Worm (Caenorhabditis elegans) whole organism, young adult: ENCODE results near the gene unc-23.

ENCODE experiments used
- F37B4.10 ChIP-seq: fragments of 200-800 bp; sonication (Bioruptor generic); IDR thresholded peaks from 2 replicates; pipeline ENCODE4 v1.3.6; 2022; ENCODE audit warnings: missing genetic modification characterization, missing compliant biosample characterization
- F52B5.7 ChIP-seq: sonication (generic microtip); optimal IDR thresholded peaks from 2 replicates; lab custom pipeline; 2016; ENCODE audit warnings: mild to moderate bottlenecking, missing genetic modification characterization, missing compliant biosample characterization
- ama-1 ChIP-seq, 3 experiments: fragments of 150-350 bp in 1 of 3; sonication (generic microtip) in 2 of 3; optimal IDR thresholded peaks; 2 replicates each; lab custom pipeline; 2014 to 2018; ENCODE audit warnings: missing biosample characterization in 2 of 3, missing genetic modification characterization in 2 of 3, missing genetic modification reagents in 2 of 3
- attf-6 ChIP-seq: fragments of 200-800 bp; sonication (Bioruptor generic); IDR thresholded peaks from 2 replicates; pipeline ENCODE4 v1.3.6; 2022; ENCODE audit warnings: missing genetic modification reagents, missing genetic modification characterization, missing compliant biosample characterization
- dox-1 ChIP-seq: fragments of 200-800 bp; sonication (Bioruptor generic); IDR thresholded peaks from 2 replicates; pipeline ENCODE4 v1.3.6; 2022; ENCODE audit warnings: missing genetic modification reagents, missing genetic modification characterization, missing compliant biosample characterization
- efl-1 ChIP-seq: fragments of 150-350 bp; optimal IDR thresholded peaks from 2 replicates; lab custom pipeline; 2014; ENCODE audit warnings: missing biosample characterization, missing genetic modification reagents, missing genetic modification characterization
- nfya-1 ChIP-seq: sonication (generic microtip); optimal IDR thresholded peaks from 2 replicates; lab custom pipeline; 2017; ENCODE audit warnings: antibody characterized with exemption, missing compliant biosample characterization, missing genetic modification characterization, borderline replicate concordance; ENCODE audit not compliant: insufficient read depth
- nhr-80 ChIP-seq: sonication (generic microtip); optimal IDR thresholded peaks from 2 replicates; lab custom pipeline; 2016; ENCODE audit warnings: missing genetic modification characterization, missing compliant biosample characterization
- pha-4 ChIP-seq: fragments of 150-350 bp; sonication (generic microtip); optimal IDR thresholded peaks from 2 replicates; lab custom pipeline; 2014; ENCODE audit warnings: missing biosample characterization, missing genetic modification reagents, missing genetic modification characterization
- snpc-4 ChIP-seq, 5 experiments: fragments of 150-350 bp in 1 of 5; sonication (generic microtip) in 4 of 5; optimal IDR thresholded peaks; 2 replicates each; lab custom pipeline; 2014 to 2018; ENCODE audit warnings: missing genetic modification characterization in 5 of 5, missing biosample characterization in 3 of 5, antibody characterized with exemption in 2 of 5, mild to moderate bottlenecking in 2 of 5, missing compliant biosample characterization in 2 of 5, missing genotype in 2 of 5, moderate library complexity in 2 of 5, missing genetic modification reagents in 1 of 5
- unc-62 ChIP-seq: fragments of 150-350 bp; optimal IDR thresholded peaks from 2 replicates; lab custom pipeline; 2014; ENCODE audit warnings: missing biosample characterization, missing genetic modification reagents, missing genetic modification characterization

ce11 chrV:8977895-8978294 is 41.7 kb downstream of the unc-23 start:
- TF ChIP-seq snpc-4 (GFP tag; optimal IDR thresholded peaks at IDR 0.05; lab: Kevin White, UChicago), result no peak
- no peak for TF ChIP-seq snpc-4 (tag; optimal IDR thresholded peaks at IDR 0.05; lab: Kevin White, UChicago)
- TF ChIP-seq pha-4, result no peak
- no peak for TF ChIP-seq nhr-80 (tag; lab: Kevin White, UChicago)
- no peak for TF ChIP-seq unc-62 (GFP tag; lab: Kevin White, UChicago)
- TF ChIP-seq dox-1, result no peak
- TF ChIP-seq ama-1 (optimal IDR thresholded peaks at IDR 0.05; lab: Kevin White, UChicago), result no peak
- TF ChIP-seq ama-1 (GFP tag; optimal IDR thresholded peaks at IDR 0.05; lab: Kevin White, UChicago), result no peak
- TF ChIP-seq nfya-1 (tag; lab: Kevin White, UChicago), result no peak
- no peak for TF ChIP-seq efl-1 (GFP tag; lab: Kevin White, UChicago)
- no peak for TF ChIP-seq attf-6 (GFP tag; lab: Robert Waterston, UW)
- no peak for TF ChIP-seq F37B4.10
- TF ChIP-seq F52B5.7, result no peak
